Fruit fly (Drosophila melanogaster): Measurements from ENCODE around the gene CG42564.
A peak's percentile ranks its signal among the peaks of the same experiment; 100 is the strongest.

Gene CG42564

DNA sequence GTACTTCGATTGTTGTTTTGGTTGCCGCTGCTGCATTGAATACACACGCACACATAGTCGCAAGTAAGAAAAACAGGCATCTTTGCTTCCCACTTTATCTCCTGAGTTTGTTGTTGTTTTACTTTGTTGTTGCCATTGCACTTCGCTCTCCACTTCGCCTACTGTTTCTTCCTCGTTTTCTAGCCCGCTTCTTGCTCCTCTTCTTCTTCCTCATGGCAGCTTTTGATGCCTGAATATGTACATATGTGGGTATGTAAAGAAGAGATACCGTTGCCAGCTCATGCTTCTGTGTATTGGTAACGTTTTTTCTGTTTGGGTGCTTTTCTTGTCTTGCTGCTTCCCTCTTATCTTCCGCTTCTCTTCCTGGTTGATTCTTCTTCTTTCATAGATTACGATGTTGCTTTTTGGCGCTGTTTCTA is 34.9 kb downstream of the CG42564 start (continued):
- no peak for TF ChIP-seq CG12744 (GFP tag; optimal IDR thresholded peaks at IDR 0.05)
- no peak for TF ChIP-seq CG12155 (GFP tag; optimal IDR thresholded peaks at IDR 0.05)
- no peak for TF ChIP-seq Lim3 (GFP tag; IDR thresholded peaks at IDR 0.05)
- TF ChIP-seq TFAM (GFP tag; optimal IDR thresholded peaks at IDR 0.05), result no peak
- TF ChIP-seq Dad (GFP tag; optimal IDR thresholded peaks at IDR 0.05), result no peak
- no peak for TF ChIP-seq Dbx (GFP tag; IDR thresholded peaks at IDR 0.05)
- TF ChIP-seq bab2 (GFP tag; optimal IDR thresholded peaks at IDR 0.05), result no peak
- TF ChIP-seq CG11695 (GFP tag; IDR thresholded peaks at IDR 0.05), result no peak
- TF ChIP-seq Sin3A (optimal IDR thresholded peaks at IDR 0.05), result no peak
- TF ChIP-seq H15 (GFP tag; IDR thresholded peaks at IDR 0.05), result no peak
- no peak for TF ChIP-seq B-H2 (GFP tag; optimal IDR thresholded peaks at IDR 0.05)
- no peak for TF ChIP-seq CG10979 (tag; optimal IDR thresholded peaks at IDR 0.05)
- no peak for TF ChIP-seq chif (GFP tag; optimal IDR thresholded peaks at IDR 0.05)
- no peak for TF ChIP-seq toy (GFP tag; IDR thresholded peaks at IDR 0.05)
- TF ChIP-seq Adf1 (GFP tag; IDR thresholded peaks at IDR 0.05), result no peak
- no peak for TF ChIP-seq eve (GFP tag; optimal IDR thresholded peaks at IDR 0.05)
- no peak for TF ChIP-seq luna (GFP tag; optimal IDR thresholded peaks at IDR 0.05)
- TF ChIP-seq CG6272 (GFP tag; IDR thresholded peaks at IDR 0.05), result no peak
- no peak for TF ChIP-seq CG4328 (GFP tag; optimal IDR thresholded peaks at IDR 0.05)
- TF ChIP-seq CG4730 (GFP tag; IDR thresholded peaks at IDR 0.05), result no peak
- no peak for TF ChIP-seq row (GFP tag; IDR thresholded peaks at IDR 0.05)
- TF ChIP-seq slp2 (GFP tag; optimal IDR thresholded peaks at IDR 0.05), result no peak
- no peak for TF ChIP-seq dmrt11E (tag; optimal IDR thresholded peaks at IDR 0.05)
- no peak for TF ChIP-seq amos (GFP tag; IDR thresholded peaks at IDR 0.05; ENCODE audit: partially characterized antibody)
- peak; percentile 38 for TF ChIP-seq MTF-1 (GFP tag; optimal IDR thresholded peaks at IDR 0.05; ENCODE audit: borderline replicate concordance)
- no peak for TF ChIP-seq Sox100B (GFP tag; optimal IDR thresholded peaks at IDR 0.05)
- TF ChIP-seq Med (GFP tag), result peak; percentile 26
- peak; percentile 16; the same call in 1 of the 2 replicates for TF ChIP-seq sob (GFP tag; IDR thresholded peaks at IDR 0.05)
- TF ChIP-seq CG10431 (GFP tag; optimal IDR thresholded peaks at IDR 0.05), result peak; percentile 55
- TF ChIP-seq CG2875 (GFP tag; optimal IDR thresholded peaks at IDR 0.05), result no peak
- TF ChIP-seq H2.0 (GFP tag; IDR thresholded peaks at IDR 0.05), result no peak
- no peak for TF ChIP-seq Spps (tag; optimal IDR thresholded peaks at IDR 0.05)
- TF ChIP-seq gsb (GFP tag; IDR thresholded peaks at IDR 0.05), result no peak
- TF ChIP-seq CG15479 (GFP tag; optimal IDR thresholded peaks at IDR 0.05), result peak; percentile 15
- no peak for TF ChIP-seq Dp (GFP tag; optimal IDR thresholded peaks at IDR 0.05)
- peak; percentile 0 for TF ChIP-seq pfk (GFP tag; optimal IDR thresholded peaks at IDR 0.05)
- TF ChIP-seq CG10543 (GFP tag; optimal IDR thresholded peaks at IDR 0.05), result no peak
- TF ChIP-seq CG16863 (GFP tag; optimal IDR thresholded peaks at IDR 0.05), result no peak
- no peak for TF ChIP-seq Jarid2 (GFP tag; optimal IDR thresholded peaks at IDR 0.05)
- no peak for TF ChIP-seq CG11456 (GFP tag; IDR thresholded peaks at IDR 0.05)
- no peak for TF ChIP-seq otp (GFP tag; IDR thresholded peaks at IDR 0.05)
- TF ChIP-seq CG31441 (GFP tag; IDR thresholded peaks at IDR 0.05), result no peak
- peak; percentile 41 for TF ChIP-seq CG15601 (tag; optimal IDR thresholded peaks at IDR 0.05)
- no peak for TF ChIP-seq Oli (tag; optimal IDR thresholded peaks at IDR 0.05)
- no peak for TF ChIP-seq CTCF (GFP tag; optimal IDR thresholded peaks at IDR 0.05)
- TF ChIP-seq Eip74EF (GFP tag; optimal IDR thresholded peaks at IDR 0.05), result peak in 1 of 2 experiments; percentile 54
- no peak for TF ChIP-seq danr (GFP tag; IDR thresholded peaks at IDR 0.05)
- TF ChIP-seq CG15696 (tag; optimal IDR thresholded peaks at IDR 0.05), result no peak
- no peak for TF ChIP-seq Mes4 (GFP tag; optimal IDR thresholded peaks at IDR 0.05)
- TF ChIP-seq ttk (GFP tag; IDR thresholded peaks at IDR 0.05), result no peak
- TF ChIP-seq scrt (GFP tag; optimal IDR thresholded peaks at IDR 0.05), result no peak
- TF ChIP-seq YL-1 (GFP tag; optimal IDR thresholded peaks at IDR 0.05), result no peak
- TF ChIP-seq Deaf1 (tag; optimal IDR thresholded peaks at IDR 0.05), result no peak

Data from whole organism, embryonic.